Worm (Caenorhabditis elegans) whole organism, mixed stage, embryonic: ENCODE measurements around the gene F42A9.3.

Experiments
- ces-1 ChIP-seq: fragments of 150-350 bp; optimal IDR thresholded peaks from 2 replicates; lab custom pipeline; 2014; ENCODE audit warnings: missing biosample characterization, missing genetic modification reagents, missing genetic modification characterization
- lin-13 ChIP-seq: fragments of 150-350 bp; optimal IDR thresholded peaks from 2 replicates; lab custom pipeline; 2014; ENCODE audit warnings: missing biosample characterization, missing genetic modification characterization
- lin-32 ChIP-seq: fragments of 200-800 bp; sonication (Bioruptor generic); optimal IDR thresholded peaks from 2 replicates; lab custom pipeline; 2018; ENCODE audit warnings: mild to moderate bottlenecking, missing genetic modification characterization, missing compliant biosample characterization
- lsy-2 ChIP-seq: fragments of 150-350 bp; optimal IDR thresholded peaks from 2 replicates; lab custom pipeline; 2014; ENCODE audit warnings: missing biosample characterization, missing genetic modification characterization
- nhr-12 ChIP-seq: fragments of 150-350 bp; optimal IDR thresholded peaks from 2 replicates; lab custom pipeline; 2014; ENCODE audit warnings: missing biosample characterization, missing genetic modification characterization
- nhr-28 ChIP-seq: fragments of 150-350 bp; optimal IDR thresholded peaks from 2 replicates; lab custom pipeline; 2014; ENCODE audit warnings: missing biosample characterization, missing genetic modification characterization
- pha-4 ChIP-seq: fragments of 150-350 bp; optimal IDR thresholded peaks from 2 replicates; lab custom pipeline; 2018; ENCODE audit warnings: missing biosample characterization, missing genetic modification reagents, missing genetic modification characterization
- snpc-4 ChIP-seq: fragments of 150-350 bp; optimal IDR thresholded peaks from 2 replicates; lab custom pipeline; 2014; ENCODE audit warnings: missing biosample characterization, missing genetic modification characterization
- ztf-11 ChIP-seq: fragments of 150-350 bp; optimal IDR thresholded peaks from 2 replicates; lab custom pipeline; 2014; ENCODE audit warnings: missing biosample characterization, missing genetic modification characterization

DNA sequence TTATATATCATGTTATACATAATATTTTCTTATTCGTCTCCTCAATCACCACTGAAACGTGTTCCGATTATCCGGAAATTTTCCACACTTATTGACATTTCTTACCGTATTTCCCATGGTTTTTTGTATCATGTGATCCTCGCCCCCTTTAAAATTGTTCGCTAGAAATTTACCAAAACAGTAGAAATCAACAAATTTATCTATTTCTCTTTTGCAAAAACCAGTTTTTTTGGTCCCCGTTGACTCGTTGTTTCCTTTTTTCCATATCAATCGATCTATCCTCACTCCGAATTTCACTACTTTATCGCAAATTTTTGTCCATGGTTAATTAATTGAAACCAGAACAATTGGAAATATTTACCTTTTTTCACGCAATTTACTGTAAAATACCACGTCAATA, 8.7 kb downstream of the F42A9.3 start:
- no peak for TF ChIP-seq ces-1 (GFP tag; lab: Kevin White, UChicago)
- TF ChIP-seq ztf-11 (tag; lab: Kevin White, UChicago): no peak
- no peak for TF ChIP-seq lin-13
- no peak for TF ChIP-seq pha-4
- no peak for TF ChIP-seq lin-32 (GFP tag; lab: Kevin White, UChicago)
- no peak for TF ChIP-seq snpc-4 (tag; lab: Kevin White, UChicago)
- no peak for TF ChIP-seq nhr-12 (tag; lab: Kevin White, UChicago)
- no peak for TF ChIP-seq lsy-2 (tag; lab: Kevin White, UChicago)
- TF ChIP-seq nhr-28 (tag; lab: Kevin White, UChicago): no peak
